Fruit fly (Drosophila melanogaster): ENCODE data around the gene CG17776.

CG17776 gene

dm6 chrX:2172420-2172827 lies 12.1 kb upstream of the CG17776 start, which contains the start of gene ND-B14.5A (continued):
- TF ChIP-seq H2.0 (GFP tag; IDR thresholded peaks at IDR 0.05) (no peak), Scr (GFP tag; IDR thresholded peaks at IDR 0.05; ENCODE audit: partially characterized antibody) (peak; percentile 90), lmd (GFP tag; IDR thresholded peaks at IDR 0.05) (no peak), chinmo (GFP tag; IDR thresholded peaks at IDR 0.05; ENCODE audit: partially characterized antibody) (peak; percentile 96), Hmr (GFP tag; optimal IDR thresholded peaks at IDR 0.05) (peak; percentile 7), sug (tag; optimal IDR thresholded peaks at IDR 0.05) (peak; percentile 21), CG7963 (GFP tag; IDR thresholded peaks at IDR 0.05; ENCODE audit: partially characterized antibody) (peak; percentile 95), CG16813 (GFP tag; IDR thresholded peaks at IDR 0.05; ENCODE audit: partially characterized antibody) (peak; percentile 93), HmgZ (tag; optimal IDR thresholded peaks at IDR 0.05) (peak; percentile 48), CG6683 (GFP tag; optimal IDR thresholded peaks at IDR 0.05) (no peak), PHDP (tag; optimal IDR thresholded peaks at IDR 0.05) (peak; percentile 15), CG17612 (GFP tag; IDR thresholded peaks at IDR 0.05) (no peak), mld (GFP tag; IDR thresholded peaks at IDR 0.05; ENCODE audit: partially characterized antibody) (peak; percentile 96), BEAF-32 (GFP tag; optimal IDR thresholded peaks at IDR 0.05) (peak; percentile 86), bsh (GFP tag; optimal IDR thresholded peaks at IDR 0.05) (no peak), CG17829 (tag; optimal IDR thresholded peaks at IDR 0.05) (peak; percentile 18), zfh1 (GFP tag; IDR thresholded peaks at IDR 0.05) (no peak), CG9817 (tag; optimal IDR thresholded peaks at IDR 0.05) (no peak), CG2116 (GFP tag; optimal IDR thresholded peaks at IDR 0.05) (peak; percentile 96), bbx (GFP tag; IDR thresholded peaks at IDR 0.05; ENCODE audit: partially characterized antibody) (peak; percentile 97), CG7987 (GFP tag; optimal IDR thresholded peaks at IDR 0.05) (no peak), inv (GFP tag; IDR thresholded peaks at IDR 0.05; ENCODE audit: partially characterized antibody) (peak; percentile 86), CG14710 (tag; optimal IDR thresholded peaks at IDR 0.05) (peak; percentile 43), CG17186 (GFP tag; optimal IDR thresholded peaks at IDR 0.05) (peak; percentile 9), CG10462 (GFP tag; optimal IDR thresholded peaks at IDR 0.05) (no peak), Ptx1 (GFP tag; IDR thresholded peaks at IDR 0.05) (no peak), unc-4 (GFP tag; IDR thresholded peaks at IDR 0.05; ENCODE audit: partially characterized antibody) (peak; percentile 93), MBD-R2 (GFP tag; IDR thresholded peaks at IDR 0.05) (peak; percentile 55), knrl (GFP tag; IDR thresholded peaks at IDR 0.05; ENCODE audit: partially characterized antibody) (peak; percentile 80), CG9932 (GFP tag; IDR thresholded peaks at IDR 0.05) (peak; percentile 19; the same call in 1 of the 2 replicates), so (GFP tag; IDR thresholded peaks at IDR 0.05) (no peak), Bgb (GFP tag; IDR thresholded peaks at IDR 0.05; ENCODE audit: partially characterized antibody) (peak; percentile 96), CG33557 (GFP tag; optimal IDR thresholded peaks at IDR 0.05) (no peak), croc (GFP tag; conservative IDR thresholded peaks at IDR 0.05) (no peak), CG12744 (GFP tag; optimal IDR thresholded peaks at IDR 0.05) (no peak), CG3847 (GFP tag; IDR thresholded peaks at IDR 0.05) (no peak), CG12391 (tag; optimal IDR thresholded peaks at IDR 0.05) (peak; percentile 0), sens (GFP tag) (peak; percentile 65), nom (GFP tag; optimal IDR thresholded peaks at IDR 0.05) (peak; percentile 35), CG12769 (tag; optimal IDR thresholded peaks at IDR 0.05) (peak; percentile 2), amos (GFP tag; IDR thresholded peaks at IDR 0.05; ENCODE audit: partially characterized antibody) (peak; percentile 93), CG2712 (tag; optimal IDR thresholded peaks at IDR 0.05) (peak; percentile 26), Sry-δ (GFP tag; optimal IDR thresholded peaks at IDR 0.05) (peak; percentile 77), pnt (GFP tag; optimal IDR thresholded peaks at IDR 0.05) (no peak), Sox100B (GFP tag; optimal IDR thresholded peaks at IDR 0.05) (no peak), tll (GFP tag; optimal IDR thresholded peaks at IDR 0.05) (no peak), nmo (GFP tag; optimal IDR thresholded peaks at IDR 0.05) (peak; percentile 17), CG8281 (tag; optimal IDR thresholded peaks at IDR 0.05) (no peak)
